Worm (Caenorhabditis elegans): ENCODE measurements around the gene F59D12.2.

F59D12.2 gene

DNA sequence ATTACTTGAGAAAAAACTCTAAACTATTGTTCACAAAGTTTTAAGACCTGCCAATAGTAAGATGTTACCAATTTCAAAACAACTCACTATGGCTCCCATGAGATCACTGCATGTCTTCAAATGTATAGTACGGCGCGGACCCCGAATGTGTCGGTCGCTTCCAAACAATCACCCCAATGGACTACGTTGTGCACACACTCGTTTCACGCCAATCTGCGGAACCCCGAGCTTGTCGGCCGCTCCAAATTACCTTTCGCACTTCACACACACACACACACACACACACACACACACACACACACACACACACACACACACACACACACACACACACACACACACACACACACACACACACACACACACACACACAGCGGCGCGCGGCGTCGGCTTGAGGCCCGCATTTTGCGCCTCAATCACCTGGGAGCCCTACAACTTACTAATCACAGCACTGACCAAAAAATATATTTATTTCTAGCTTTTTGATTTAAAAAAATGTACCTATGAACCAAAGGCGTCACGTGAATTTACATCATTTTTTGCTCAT lies 7.4 kb downstream of the F59D12.2 start:
- no peak for TF ChIP-seq unc-62 (GFP tag; optimal IDR thresholded peaks at IDR 0.05)

DNA sequence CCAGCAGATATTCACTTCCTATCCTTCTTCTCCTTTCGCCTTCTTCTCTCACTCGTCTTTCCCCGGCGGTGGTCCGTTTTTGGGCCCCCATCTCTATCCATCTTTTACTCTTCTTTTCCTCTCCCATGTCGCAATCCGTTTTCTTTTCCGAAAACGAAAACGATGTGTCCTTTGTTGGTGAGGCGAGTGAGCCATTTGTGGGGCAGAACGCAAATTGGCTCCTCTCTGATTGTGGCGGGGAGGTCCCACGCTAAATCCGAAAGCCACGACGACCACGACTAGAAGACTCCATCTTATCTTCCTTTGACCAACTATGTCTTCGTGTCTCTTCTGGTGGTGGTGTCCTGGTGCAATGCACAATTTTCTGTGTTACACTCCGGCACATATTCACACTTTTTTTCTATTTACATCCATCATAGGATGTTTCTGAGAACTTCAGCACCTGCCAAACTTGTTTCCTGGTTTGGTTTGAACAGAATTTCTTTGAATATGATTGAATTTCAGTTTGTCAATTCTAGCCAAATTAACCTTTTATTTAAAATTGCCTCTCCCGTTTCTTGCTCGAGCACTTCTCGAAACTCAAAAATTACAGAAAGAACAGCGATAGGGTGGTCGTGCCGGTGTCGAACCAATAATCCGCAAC lies 9.2 kb downstream of the F59D12.2 start, which contains the start of gene pcdr-1:
pcdr-1 (plus strand) TSS at position 593 of the 643 bp plus-strand sequence.
- TF ChIP-seq unc-62 (GFP tag; optimal IDR thresholded peaks at IDR 0.05), result no peak

DNA sequence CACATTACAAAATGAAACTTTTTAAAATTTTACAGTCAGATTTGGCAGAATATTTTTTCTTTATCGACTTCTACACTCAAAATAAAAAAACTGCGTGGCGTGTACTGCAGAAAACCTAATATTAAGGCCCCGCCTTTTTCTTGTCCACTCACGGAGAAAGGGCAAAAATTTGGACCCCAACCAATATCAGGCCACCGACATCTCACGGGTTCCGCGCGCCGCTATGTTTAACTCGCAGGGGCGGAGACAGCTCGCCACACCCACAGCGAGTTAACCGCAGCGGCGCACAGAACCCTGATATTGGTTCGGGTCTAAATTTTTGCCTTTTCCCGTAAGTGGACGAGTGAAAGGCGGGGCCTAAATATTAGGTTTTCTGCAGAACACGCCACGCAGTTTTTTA lies 11.8 kb downstream of the F59D12.2 start:
- TF ChIP-seq unc-62 (GFP tag; optimal IDR thresholded peaks at IDR 0.05), result no peak

DNA sequence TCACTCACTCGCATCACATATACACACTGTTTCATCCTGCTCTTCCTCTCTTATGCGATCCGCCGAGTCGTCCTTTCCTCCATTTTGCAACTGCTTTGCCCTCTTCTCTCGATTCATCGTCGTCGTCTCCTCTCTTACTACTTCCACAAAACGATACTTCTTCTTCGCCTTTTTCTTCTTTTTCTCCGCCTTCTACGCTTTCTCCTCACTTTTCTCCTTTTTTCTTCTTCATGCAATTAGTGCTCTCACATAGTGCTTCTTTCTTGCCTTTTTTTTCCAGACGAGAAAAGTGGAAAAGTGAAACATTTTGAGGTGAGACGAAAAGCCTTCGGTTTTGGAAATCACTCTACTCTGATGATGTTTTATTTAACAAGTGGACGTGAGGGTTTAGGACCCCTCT lies 16.0 kb downstream of the F59D12.2 start:
- no peak for TF ChIP-seq unc-62 (GFP tag; optimal IDR thresholded peaks at IDR 0.05)

DNA sequence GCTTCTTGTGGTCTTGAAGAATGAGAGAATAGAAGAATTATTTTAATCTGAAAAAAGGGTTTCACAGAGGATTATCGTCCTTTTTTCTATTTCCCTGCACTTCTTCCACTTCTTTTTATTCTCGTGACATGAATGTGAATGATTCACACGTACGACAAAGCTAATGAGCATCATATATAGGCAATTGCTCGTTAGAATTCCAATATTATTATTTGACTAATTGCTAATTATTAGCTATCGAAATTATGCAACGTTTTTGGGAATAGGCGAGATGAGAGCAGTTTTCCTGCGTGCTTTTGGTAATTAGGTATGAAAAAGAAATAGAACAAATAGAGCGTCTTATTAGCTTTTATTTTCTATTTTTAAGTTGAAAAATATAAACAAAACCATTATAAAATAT lies 17.7 kb downstream of the F59D12.2 start:
- TF ChIP-seq unc-62 (GFP tag; optimal IDR thresholded peaks at IDR 0.05), result no peak

DNA sequence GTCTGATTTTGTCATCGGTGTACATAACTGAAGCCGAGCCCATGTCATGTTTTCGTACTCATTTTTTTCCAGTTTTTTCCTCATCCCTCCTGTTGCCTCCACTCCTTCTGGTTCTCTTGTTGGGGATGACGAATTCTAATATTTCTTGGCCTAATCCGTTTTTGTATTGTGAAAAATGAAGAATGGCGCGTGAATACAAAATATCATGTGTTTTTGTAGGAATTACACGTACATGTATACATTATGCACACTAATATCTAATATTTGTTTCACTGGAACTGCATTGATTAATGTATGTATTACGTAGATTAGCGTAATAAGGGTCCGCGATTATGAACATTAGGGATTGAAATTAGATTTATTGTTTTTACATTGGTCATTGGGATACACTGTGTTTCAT lies 19.9 kb downstream of the F59D12.2 start:
- TF ChIP-seq unc-62 (GFP tag; optimal IDR thresholded peaks at IDR 0.05), result no peak

DNA sequence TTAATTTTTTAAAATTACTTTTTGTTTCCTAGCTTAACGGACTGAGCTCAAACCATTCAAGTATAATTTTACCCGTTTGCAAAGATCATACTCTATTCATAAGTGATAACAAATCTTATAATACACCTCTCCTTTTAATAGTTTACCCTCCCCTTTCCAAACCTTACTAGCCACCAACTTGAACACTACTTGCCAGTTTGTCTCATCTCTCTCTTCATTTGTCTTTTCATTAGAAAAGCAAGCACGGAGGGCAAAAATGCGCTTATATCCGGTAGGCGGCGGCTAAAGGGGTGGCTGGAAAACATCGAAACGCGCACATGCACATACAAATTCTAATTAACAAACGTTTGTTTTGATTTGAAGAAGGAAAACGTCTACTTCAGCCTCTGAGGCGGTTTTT lies 20.6 kb downstream of the F59D12.2 start:
- no peak for TF ChIP-seq unc-62 (GFP tag; optimal IDR thresholded peaks at IDR 0.05)

DNA sequence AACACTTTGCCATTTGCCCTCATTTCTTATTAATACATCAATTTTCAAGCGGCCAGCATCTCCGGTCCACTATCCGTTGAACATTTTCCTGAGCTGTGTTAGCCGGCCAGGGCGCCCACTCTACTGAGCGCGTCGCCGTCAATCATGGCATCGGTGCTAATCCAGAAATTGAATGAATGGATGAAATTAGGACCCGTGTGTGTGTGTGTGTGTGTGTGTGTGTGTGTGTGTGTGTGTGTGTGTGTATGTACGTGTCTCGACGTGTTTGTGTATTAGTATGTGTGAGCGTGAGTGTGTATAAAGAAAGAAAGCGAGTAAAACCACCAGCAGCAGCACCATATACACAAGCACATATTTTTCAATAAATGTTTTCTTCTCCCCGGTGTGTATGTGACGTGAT lies 22.3 kb downstream of the F59D12.2 start:
- no peak for TF ChIP-seq unc-62 (GFP tag; optimal IDR thresholded peaks at IDR 0.05)

DNA sequence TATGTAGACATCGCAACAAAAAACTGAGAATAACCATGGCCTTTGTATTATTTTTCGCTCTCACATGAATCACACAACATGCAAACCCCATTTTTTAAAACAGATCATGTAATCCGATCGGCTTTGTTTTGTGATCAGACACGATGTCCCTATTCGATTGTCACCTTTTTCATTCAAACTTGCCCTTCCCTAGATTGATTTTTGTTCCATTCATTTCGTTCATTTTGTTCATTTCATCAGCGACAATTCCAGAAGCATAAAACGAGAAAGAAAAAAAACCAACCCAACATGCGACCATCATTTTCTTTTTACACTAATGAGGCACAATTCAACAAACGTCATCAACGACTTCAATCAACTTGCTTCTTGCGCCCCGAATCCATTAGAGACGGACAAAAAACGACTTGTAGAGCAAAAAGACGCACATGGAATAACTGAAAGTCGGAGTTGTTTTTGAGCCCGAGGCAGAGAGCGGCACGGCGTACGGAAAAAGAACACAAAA lies 24.6 kb downstream of the F59D12.2 start, which contains the start of gene F59D12.3:
F59D12.3 (minus strand) TSS at position 51 of the 502 bp plus-strand sequence.
- TF ChIP-seq unc-62 (GFP tag; optimal IDR thresholded peaks at IDR 0.05), result no peak

DNA sequence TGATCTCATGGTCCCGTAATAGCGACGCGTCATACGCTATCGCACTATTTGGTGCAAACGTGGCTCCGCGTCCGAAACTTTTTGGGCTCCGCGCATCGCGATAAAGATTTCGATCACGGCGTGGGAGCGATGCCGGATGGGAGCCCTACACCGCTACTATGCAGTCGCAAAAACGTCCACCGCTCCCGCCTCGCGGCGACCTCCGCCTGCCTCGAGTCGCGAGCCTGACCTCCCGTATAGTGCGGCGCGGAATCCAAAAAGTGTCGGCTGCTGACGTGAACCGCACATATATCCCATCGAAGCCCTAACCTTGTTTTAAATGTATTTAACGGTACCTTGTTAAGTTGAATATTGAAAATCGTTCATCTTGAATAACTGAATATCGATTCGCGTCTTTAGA lies 25.1 kb downstream of the F59D12.2 start:
- no peak for TF ChIP-seq unc-62 (GFP tag; optimal IDR thresholded peaks at IDR 0.05)

DNA sequence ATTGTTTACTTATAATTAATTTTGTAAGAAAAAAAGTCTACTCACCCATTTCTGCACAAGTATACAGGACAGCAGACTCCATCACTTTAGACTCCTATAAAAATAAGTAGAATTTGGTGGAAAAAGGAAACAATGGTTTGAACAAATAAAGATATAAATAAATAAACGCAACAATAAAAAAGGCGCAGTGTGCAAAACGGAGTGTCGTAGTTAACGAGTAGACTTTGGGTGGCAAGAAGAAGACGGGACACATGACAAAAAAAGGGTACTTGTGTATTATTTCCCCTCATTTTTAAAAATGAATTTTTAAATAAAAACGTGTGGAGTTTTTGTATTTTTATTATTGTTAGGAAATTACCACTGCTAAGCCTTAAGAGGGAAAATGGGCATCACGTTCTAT lies 28.2 kb downstream of the F59D12.2 start, which contains the start of gene F59D12.5:
F59D12.5 (minus strand) TSS at position 94 of the 400 bp plus-strand sequence.
- TF ChIP-seq unc-62 (GFP tag; optimal IDR thresholded peaks at IDR 0.05), result no peak

DNA sequence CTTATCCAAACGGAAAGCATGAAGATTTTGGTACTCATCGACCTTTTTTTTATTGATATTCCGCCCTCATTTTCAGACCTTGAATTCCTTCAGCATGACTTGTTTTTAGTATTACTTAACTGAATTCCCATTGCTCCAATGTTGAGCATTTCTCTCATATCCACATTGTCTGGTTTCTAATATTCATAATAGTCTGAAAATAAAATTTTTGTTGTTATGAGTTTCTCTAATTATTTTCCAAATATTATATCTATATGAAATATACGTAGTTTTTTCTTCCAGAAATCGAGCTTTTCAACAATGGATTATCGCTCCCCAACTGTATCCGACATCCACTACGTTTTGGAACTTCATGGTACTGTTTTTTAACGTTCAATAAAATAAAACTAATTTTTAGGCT lies 32.9 kb downstream of the F59D12.2 start, which contains the start of gene H08J19.1:
H08J19.1 (plus strand) TSS at position 301 of the 400 bp plus-strand sequence.
- no peak for TF ChIP-seq unc-62 (GFP tag; optimal IDR thresholded peaks at IDR 0.05)

DNA sequence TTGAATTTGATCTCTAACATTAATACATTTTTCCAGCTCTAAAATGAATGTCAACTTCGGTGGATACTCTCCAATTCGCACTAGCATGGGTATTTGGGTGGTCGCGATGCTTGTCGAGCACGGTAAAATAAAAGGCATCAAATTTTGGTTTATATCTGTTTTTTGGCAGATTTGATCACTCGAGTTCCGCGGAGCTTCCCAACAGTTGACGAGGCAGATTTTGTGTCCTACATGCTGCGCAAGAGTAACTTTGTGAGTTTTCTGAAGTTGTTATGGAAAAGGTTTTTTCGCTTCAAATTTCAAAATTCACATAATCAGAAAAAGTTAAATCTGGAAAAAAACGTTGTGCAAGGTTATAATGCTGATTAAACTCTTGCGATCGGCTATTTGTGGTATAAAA lies 34.1 kb downstream of the F59D12.2 start:
- TF ChIP-seq unc-62 (GFP tag; optimal IDR thresholded peaks at IDR 0.05), result no peak

DNA sequence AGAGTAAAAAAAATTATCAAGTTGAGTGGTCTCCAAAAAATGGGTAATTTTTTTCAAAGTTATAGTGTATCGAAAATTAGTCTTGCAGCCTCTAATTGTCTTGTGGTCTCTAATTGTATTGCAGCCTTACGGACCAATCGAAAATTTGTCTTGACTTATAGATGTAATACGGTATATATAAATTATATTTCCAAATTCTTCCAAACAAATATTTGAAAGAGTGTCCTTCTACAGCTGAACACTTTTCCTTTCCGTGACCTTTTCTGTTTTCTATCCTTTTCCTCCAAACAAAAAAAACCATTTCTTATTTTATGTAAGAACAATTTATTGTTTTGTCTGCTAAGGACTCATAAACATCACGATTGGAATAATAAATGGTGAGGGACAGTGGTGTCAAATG lies 34.9 kb downstream of the F59D12.2 start, which contains the start of gene K09E9.7:
K09E9.7 (plus strand) TSS at position 301 of the 400 bp plus-strand sequence.
- TF ChIP-seq unc-62 (GFP tag; optimal IDR thresholded peaks at IDR 0.05), result no peak

DNA sequence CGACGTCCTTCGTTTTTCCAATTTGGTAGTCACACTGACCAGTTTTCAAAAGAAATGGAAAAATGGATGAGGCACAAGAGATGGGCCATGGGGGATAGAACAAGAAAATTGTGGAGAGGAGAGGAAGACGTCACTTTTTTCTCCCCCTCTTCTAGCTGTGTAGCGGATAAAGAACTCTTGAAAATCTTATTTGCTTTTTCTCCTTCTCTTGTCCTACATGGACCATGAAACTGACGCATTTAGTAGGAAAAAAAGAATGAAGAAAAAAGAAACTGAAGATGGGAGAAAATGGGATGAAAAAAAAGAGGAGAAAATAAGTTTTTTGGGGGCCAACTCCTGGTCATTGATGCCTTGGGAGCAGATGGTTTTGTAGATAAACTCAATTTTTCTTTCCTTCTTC lies 41.6 kb downstream of the F59D12.2 start:
- TF ChIP-seq unc-62 (GFP tag; optimal IDR thresholded peaks at IDR 0.05), result no peak

DNA sequence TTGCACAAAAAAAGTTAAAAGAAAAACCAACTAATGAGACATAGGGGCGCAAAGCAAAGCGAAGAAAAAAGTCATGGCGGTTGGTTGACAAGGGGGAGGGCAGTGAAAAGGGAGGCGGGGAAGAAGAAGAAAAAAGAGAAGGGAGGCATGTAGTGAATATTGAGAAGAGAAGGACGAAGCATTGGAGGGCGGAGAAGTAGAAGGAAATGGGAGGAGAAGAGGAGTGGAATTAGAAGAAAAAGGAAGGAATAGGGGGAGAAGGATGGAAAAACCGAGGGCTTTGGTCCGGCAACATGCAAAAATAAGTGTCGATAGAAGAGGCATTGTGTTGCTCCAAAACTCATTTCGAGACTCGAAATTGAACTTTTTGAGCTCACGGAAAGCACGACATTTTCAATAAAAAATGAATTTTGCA lies 44.7 kb downstream of the F59D12.2 start:
- TF ChIP-seq unc-62 (GFP tag; optimal IDR thresholded peaks at IDR 0.05), result no peak

DNA sequence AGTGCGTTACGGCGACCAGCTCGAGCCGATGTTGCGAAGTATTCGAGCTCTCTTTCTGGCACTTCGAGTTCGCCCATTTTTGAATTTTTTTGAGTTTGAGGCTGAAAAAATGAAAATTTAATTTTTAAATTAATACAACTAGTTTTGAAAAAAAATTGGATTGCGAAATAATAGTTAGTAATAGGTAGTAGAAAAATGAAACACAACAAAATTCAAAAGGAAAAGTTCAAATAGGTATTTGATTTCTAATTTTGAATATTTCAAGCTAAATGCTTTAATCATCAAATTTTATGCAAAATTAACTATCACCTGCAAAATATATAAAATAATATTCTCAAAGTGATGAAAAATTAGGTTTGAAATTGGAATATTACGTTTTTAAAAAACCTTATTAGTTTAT lies 45.2 kb downstream of the F59D12.2 start, which contains the start of gene K09E9.4:
K09E9.4 (minus strand) TSS at position 101 of the 400 bp plus-strand sequence.
- no peak for TF ChIP-seq unc-62 (GFP tag; optimal IDR thresholded peaks at IDR 0.05)

All from whole organism, dauer.